Worm (Caenorhabditis elegans): ENCODE results near the gene C07E3.9.

The C07E3.9 gene

ce11 chrII:10308726-10309125, 41.8 kb upstream of the C07E3.9 start, which contains the start of gene gcy-4:
TSS of gene gcy-4 (minus strand) at chrII:10308826.
- TF ChIP-seq dmd-8 (GFP tag; IDR thresholded peaks at IDR 0.05) (no peak), fos-1 (tag; optimal IDR thresholded peaks at IDR 0.05) (no peak), madf-5 (GFP tag; IDR thresholded peaks at IDR 0.05) (no peak), php-3 (GFP tag; IDR thresholded peaks at IDR 0.05) (no peak), vab-7 (GFP tag; IDR thresholded peaks at IDR 0.05) (no peak), aha-1 (tag) (no peak), nhr-42 (GFP tag; IDR thresholded peaks at IDR 0.05) (no peak), lim-7 (GFP tag; IDR thresholded peaks at IDR 0.05) (no peak), lin-39 (tag; optimal IDR thresholded peaks at IDR 0.05) (no peak), nhr-111 (GFP tag; optimal IDR thresholded peaks at IDR 0.05) (no peak), set-16 (GFP tag; IDR thresholded peaks at IDR 0.05) (no peak), T26A8.4 (GFP tag; IDR thresholded peaks at IDR 0.05) (no peak), nhr-76 (tag; optimal IDR thresholded peaks at IDR 0.05) (no peak), Y105C5A.15 (GFP tag; IDR thresholded peaks at IDR 0.05) (no peak), nhr-48 (tag; optimal IDR thresholded peaks at IDR 0.05) (no peak), ama-1 (optimal IDR thresholded peaks at IDR 0.05) (no peak), arid-1 (GFP tag; conservative IDR thresholded peaks at IDR 0.05) (no peak), ceh-28 (tag; optimal IDR thresholded peaks at IDR 0.05) (no peak), F26F4.8 (GFP tag; conservative IDR thresholded peaks at IDR 0.05) (no peak)

ce11 chrII:10309337-10309736, 41.2 kb upstream of the C07E3.9 start, which contains the start of gene ZK970.8:
TSS of gene ZK970.8 (plus strand) at chrII:10309637.
- no peak for TF ChIP-seq nhr-6 (tag; optimal IDR thresholded peaks at IDR 0.05)
- TF ChIP-seq mdl-1 (tag; optimal IDR thresholded peaks at IDR 0.05), result no peak
- TF ChIP-seq Y48G9A.11 (GFP tag; IDR thresholded peaks at IDR 0.05), result no peak
- TF ChIP-seq gei-8 (GFP tag; optimal IDR thresholded peaks at IDR 0.05), result no peak

DNA sequence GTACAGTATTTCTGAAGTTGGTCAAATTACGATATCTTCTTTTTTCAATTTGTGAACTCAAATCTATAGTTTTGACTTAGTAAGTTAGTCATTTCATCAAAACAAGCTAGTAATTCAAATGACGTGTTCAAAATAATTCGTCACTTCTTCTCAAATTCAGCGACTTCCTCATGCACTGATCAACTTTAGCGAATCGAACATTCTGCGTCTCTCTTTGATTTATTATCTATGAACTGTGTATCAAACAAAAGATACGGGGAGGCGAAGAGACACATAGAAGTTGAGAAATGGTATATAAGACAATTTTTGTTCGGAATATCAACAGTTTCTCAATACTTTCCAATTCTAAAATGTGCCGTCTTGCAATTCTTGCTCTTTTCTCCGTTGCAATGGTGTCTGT, 38.6 kb upstream of the C07E3.9 start, which contains the start of gene srlf-34:
Gene srlf-34, plus strand, starts transcription at position 321 of the 400 bp plus-strand sequence.
- TF ChIP-seq lin-29 (GFP tag; IDR thresholded peaks at IDR 0.05) (no peak), Y75B8A.6 (GFP tag; IDR thresholded peaks at IDR 0.05) (no peak), T20F7.1 (GFP tag; optimal IDR thresholded peaks at IDR 0.05) (no peak), attf-4 (tag; optimal IDR thresholded peaks at IDR 0.05) (no peak), duxl-1 (tag; optimal IDR thresholded peaks at IDR 0.05; ENCODE audit: poor library complexity) (no peak), egl-43 (GFP tag; IDR thresholded peaks at IDR 0.05) (no peak), tra-1 (GFP tag; IDR thresholded peaks at IDR 0.05) (no peak), spr-1 (tag; optimal IDR thresholded peaks at IDR 0.05) (no peak)

DNA sequence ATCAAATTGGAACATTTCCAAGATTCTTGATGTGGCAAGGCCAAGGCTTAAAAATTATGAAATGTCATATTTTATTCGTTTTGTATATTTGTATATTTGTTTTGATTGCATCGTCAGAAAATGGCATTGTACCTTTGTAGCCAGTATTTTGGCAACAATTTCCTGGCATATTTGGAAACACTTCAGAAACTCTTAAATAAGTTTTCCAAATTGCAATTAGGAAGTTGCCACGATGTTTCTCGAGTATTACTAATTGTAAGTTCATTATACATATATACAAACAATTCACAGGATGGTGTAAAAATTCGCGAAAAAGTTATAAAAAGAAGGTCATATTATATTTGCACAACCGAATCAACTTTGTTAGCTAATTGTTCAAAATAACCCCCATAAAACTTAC, 35.3 kb upstream of the C07E3.9 start, which contains the start of gene idpp-8:
Gene idpp-8, plus strand, starts transcription at position 301 of the 400 bp plus-strand sequence.
- no peak for TF ChIP-seq cey-2 (tag; optimal IDR thresholded peaks at IDR 0.05; ENCODE audit: borderline replicate concordance, insufficient read depth)

DNA sequence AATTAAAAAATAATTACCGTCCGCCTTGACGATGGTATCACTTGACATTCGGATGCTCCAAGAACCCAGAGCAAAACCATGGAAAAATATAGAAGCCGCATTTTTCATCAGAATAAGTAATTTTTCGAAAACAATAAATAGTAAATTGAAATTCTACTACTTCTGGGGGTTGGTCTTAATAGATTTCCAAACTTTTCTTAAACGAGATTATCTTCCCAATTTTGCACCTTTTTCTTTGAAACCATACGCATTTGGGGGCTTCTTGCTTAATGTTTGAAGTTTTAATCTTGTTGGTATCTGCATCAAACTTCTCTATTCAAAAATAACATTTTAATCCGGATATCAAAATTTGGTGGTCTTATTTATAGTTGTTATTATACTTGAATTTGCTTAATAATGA, 34.4 kb upstream of the C07E3.9 start, which contains the start of gene gcy-5:
Gene gcy-5, minus strand, starts transcription at position 101 of the 400 bp plus-strand sequence.
- TF ChIP-seq arid-1 (GFP tag; conservative IDR thresholded peaks at IDR 0.05), result no peak
- TF ChIP-seq nhr-28 (tag; optimal IDR thresholded peaks at IDR 0.05), result no peak
- no peak for TF ChIP-seq nhr-237 (tag; optimal IDR thresholded peaks at IDR 0.05)
- TF ChIP-seq aha-1 (tag), result no peak
- TF ChIP-seq php-3 (GFP tag; IDR thresholded peaks at IDR 0.05), result no peak
- TF ChIP-seq nhr-11 (tag; optimal IDR thresholded peaks at IDR 0.05), result no peak
- no peak for TF ChIP-seq zag-1 (tag; optimal IDR thresholded peaks at IDR 0.05)
- TF ChIP-seq dve-1 (tag; optimal IDR thresholded peaks at IDR 0.05; ENCODE audit: insufficient read depth), result no peak
- no peak for TF ChIP-seq dmd-6 (GFP tag; IDR thresholded peaks at IDR 0.05)
- no peak for TF ChIP-seq ZK546.5 (tag; optimal IDR thresholded peaks at IDR 0.05)
- no peak for TF ChIP-seq lin-1 (GFP tag; IDR thresholded peaks at IDR 0.05)
- TF ChIP-seq hif-1 (tag; optimal IDR thresholded peaks at IDR 0.05), result no peak
